Fruit fly (Drosophila melanogaster): ENCODE measurements around the gene CrebA.
A peak's percentile ranks its signal among the peaks of the same experiment; 100 is the strongest.

The CrebA gene

dm6 chr3L:15538582-15539490, 3.6 kb downstream of the CrebA start:
- TF ChIP-seq kay (GFP tag; ENCODE audit: borderline replicate concordance), result peak; percentile 60
- peak; percentile 63 for TF ChIP-seq cic (GFP tag; optimal IDR thresholded peaks at IDR 0.05)
- no peak for TF ChIP-seq Mnt (GFP tag; optimal IDR thresholded peaks at IDR 0.05)

- TF ChIP-seq CG5204 (GFP tag; optimal IDR thresholded peaks at IDR 0.05), result no peak
- TF ChIP-seq tj (GFP tag; optimal IDR thresholded peaks at IDR 0.05), result peak; percentile 97
- no peak for TF ChIP-seq bab1 (GFP tag; optimal IDR thresholded peaks at IDR 0.05)
- no peak for TF ChIP-seq CG7101 (tag; optimal IDR thresholded peaks at IDR 0.05)
Observed at dm6 chr3L:15539903-15540409, 4.8 kb downstream of the CrebA start.

- TF ChIP-seq CG11617 (GFP tag; optimal IDR thresholded peaks at IDR 0.05) (no peak), toe (GFP tag; optimal IDR thresholded peaks at IDR 0.05) (no peak), cic (GFP tag; optimal IDR thresholded peaks at IDR 0.05) (no peak), Mnt (GFP tag; optimal IDR thresholded peaks at IDR 0.05) (no peak), bab1 (GFP tag; optimal IDR thresholded peaks at IDR 0.05) (no peak), ovo (GFP tag; optimal IDR thresholded peaks at IDR 0.05) (no peak), Crg-1 (GFP tag; optimal IDR thresholded peaks at IDR 0.05) (no peak), CG12768 (GFP tag; optimal IDR thresholded peaks at IDR 0.05) (no peak), kay (GFP tag; ENCODE audit: borderline replicate concordance) (no peak), Hr96 (GFP tag; optimal IDR thresholded peaks at IDR 0.05) (no peak), CG14711 (tag; optimal IDR thresholded peaks at IDR 0.05) (no peak), CG7045 (GFP tag; optimal IDR thresholded peaks at IDR 0.05) (no peak), CG7101 (tag; optimal IDR thresholded peaks at IDR 0.05) (no peak), Clk (GFP tag; optimal IDR thresholded peaks at IDR 0.05) (no peak), pad (GFP tag; optimal IDR thresholded peaks at IDR 0.05) (no peak), tj (GFP tag; optimal IDR thresholded peaks at IDR 0.05) (no peak), CG33017 (tag; optimal IDR thresholded peaks at IDR 0.05) (no peak), cnc (optimal IDR thresholded peaks at IDR 0.05) (no peak), CG1620 (GFP tag; optimal IDR thresholded peaks at IDR 0.05) (no peak), CG5204 (GFP tag; optimal IDR thresholded peaks at IDR 0.05) (no peak)
Observed at dm6 chr3L:15540682-15541081, 5.5 kb downstream of the CrebA start.

dm6 chr3L:15541281-15541680, 6.1 kb downstream of the CrebA start:
- no peak for TF ChIP-seq CG11617 (GFP tag; optimal IDR thresholded peaks at IDR 0.05)
- no peak for TF ChIP-seq Clk (GFP tag; optimal IDR thresholded peaks at IDR 0.05)
- no peak for TF ChIP-seq CG7101 (tag; optimal IDR thresholded peaks at IDR 0.05)
- no peak for TF ChIP-seq Hr96 (GFP tag; optimal IDR thresholded peaks at IDR 0.05)
- no peak for TF ChIP-seq tj (GFP tag; optimal IDR thresholded peaks at IDR 0.05)
- TF ChIP-seq kay (GFP tag; ENCODE audit: borderline replicate concordance), result no peak
- no peak for TF ChIP-seq Mnt (GFP tag; optimal IDR thresholded peaks at IDR 0.05)
- no peak for TF ChIP-seq bab1 (GFP tag; optimal IDR thresholded peaks at IDR 0.05)
- TF ChIP-seq pad (GFP tag; optimal IDR thresholded peaks at IDR 0.05), result no peak
- TF ChIP-seq ovo (GFP tag; optimal IDR thresholded peaks at IDR 0.05), result no peak
- TF ChIP-seq cnc (optimal IDR thresholded peaks at IDR 0.05), result no peak

- TF ChIP-seq toe (GFP tag; optimal IDR thresholded peaks at IDR 0.05), result no peak
- TF ChIP-seq pad (GFP tag; optimal IDR thresholded peaks at IDR 0.05), result no peak
- peak; percentile 94 for TF ChIP-seq tj (GFP tag; optimal IDR thresholded peaks at IDR 0.05)
Observed at dm6 chr3L:15543049-15543448, 7.9 kb downstream of the CrebA start.

- TF ChIP-seq Crg-1 (GFP tag; optimal IDR thresholded peaks at IDR 0.05), result no peak
Observed at dm6 chr3L:15543467-15543866, 8.3 kb downstream of the CrebA start.

- TF ChIP-seq Crg-1 (GFP tag; optimal IDR thresholded peaks at IDR 0.05) (no peak), toe (GFP tag; optimal IDR thresholded peaks at IDR 0.05) (no peak), kay (GFP tag; ENCODE audit: borderline replicate concordance) (no peak), cnc (optimal IDR thresholded peaks at IDR 0.05) (no peak), ovo (GFP tag; optimal IDR thresholded peaks at IDR 0.05) (no peak), tj (GFP tag; optimal IDR thresholded peaks at IDR 0.05) (peak; percentile 95)
Observed at dm6 chr3L:15544455-15545415, 9.5 kb downstream of the CrebA start.
